Worm (Caenorhabditis elegans) whole organism, late embryonic: ENCODE measurements around the gene T25B9.9.

ENCODE experiments used
- C08G9.2 ChIP-seq: sonication (generic microtip); optimal IDR thresholded peaks from 2 replicates; lab custom pipeline; 2016; ENCODE audit warnings: mild to moderate bottlenecking, missing genetic modification characterization, moderate library complexity, missing compliant biosample characterization
- C38D4.7 ChIP-seq: fragments of 200-800 bp; sonication (Bioruptor generic); optimal IDR thresholded peaks from 2 replicates; lab custom pipeline; 2018; ENCODE audit warnings: mild to moderate bottlenecking, missing genetic modification characterization, moderate library complexity, missing compliant biosample characterization
- ceh-18 ChIP-seq: sonication (generic microtip); optimal IDR thresholded peaks from 2 replicates; lab custom pipeline; 2016; ENCODE audit warnings: missing genetic modification characterization, missing compliant biosample characterization
- ceh-19 ChIP-seq: fragments of 200-800 bp; sonication (Bioruptor generic); optimal IDR thresholded peaks from 2 replicates; lab custom pipeline; 2018; ENCODE audit warnings: mild to moderate bottlenecking, missing genetic modification characterization, missing compliant biosample characterization
- ceh-2 ChIP-seq: sonication (generic microtip); optimal IDR thresholded peaks from 2 replicates; lab custom pipeline; 2016; ENCODE audit warnings: missing genotype, missing genetic modification characterization, missing compliant biosample characterization
- ceh-30 ChIP-seq: fragments of 150-350 bp; optimal IDR thresholded peaks from 2 replicates; lab custom pipeline; 2014; ENCODE audit warnings: missing biosample characterization, missing genetic modification characterization
- ceh-34 ChIP-seq: sonication (generic microtip); optimal IDR thresholded peaks from 2 replicates; lab custom pipeline; 2016; ENCODE audit warnings: mild to moderate bottlenecking, missing genetic modification characterization, missing compliant biosample characterization
- ceh-48 ChIP-seq: sonication (generic microtip); optimal IDR thresholded peaks from 2 replicates; lab custom pipeline; 2016; ENCODE audit warnings: missing genetic modification characterization, inconsistent platforms, missing compliant biosample characterization
- che-1 ChIP-seq: sonication (generic microtip); optimal IDR thresholded peaks from 2 replicates; lab custom pipeline; 2016; ENCODE audit warnings: mild to moderate bottlenecking, missing genetic modification characterization, missing compliant biosample characterization
- dmd-4 ChIP-seq: sonication (generic microtip); optimal IDR thresholded peaks from 2 replicates; lab custom pipeline; 2016; ENCODE audit warnings: borderline replicate concordance, missing genetic modification characterization, missing compliant biosample characterization
- dve-1 ChIP-seq: sonication (generic microtip); optimal IDR thresholded peaks from 2 replicates; lab custom pipeline; 2017; ENCODE audit warnings: antibody characterized with exemption, mild to moderate bottlenecking, missing genetic modification characterization, missing compliant biosample characterization
- elt-4 ChIP-seq: sonication (generic microtip); optimal IDR thresholded peaks from 2 replicates; lab custom pipeline; 2016; ENCODE audit warnings: missing genetic modification characterization, missing compliant biosample characterization
- fax-1 ChIP-seq: sonication (generic microtip); optimal IDR thresholded peaks from 2 replicates; lab custom pipeline; 2016; ENCODE audit warnings: missing genotype, missing genetic modification characterization, missing compliant biosample characterization
- hlh-13 ChIP-seq: fragments of 200-800 bp; sonication (Bioruptor generic); optimal IDR thresholded peaks from 2 replicates; lab custom pipeline; 2018; ENCODE audit warnings: mild to moderate bottlenecking, missing genetic modification characterization, missing compliant biosample characterization
- hlh-30 ChIP-seq: sonication (generic microtip); optimal IDR thresholded peaks from 2 replicates; lab custom pipeline; 2017; ENCODE audit warnings: antibody characterized with exemption, missing genetic modification characterization, missing compliant biosample characterization; ENCODE audit not compliant: insufficient read depth
- hlh-6 ChIP-seq: sonication (generic microtip); optimal IDR thresholded peaks from 2 replicates; lab custom pipeline; 2016; ENCODE audit warnings: missing genotype, missing genetic modification characterization, missing compliant biosample characterization
- lim-6 ChIP-seq: sonication (generic microtip); optimal IDR thresholded peaks from 2 replicates; lab custom pipeline; 2016; ENCODE audit warnings: missing genetic modification characterization, missing compliant biosample characterization
- madf-2 ChIP-seq: sonication (generic microtip); optimal IDR thresholded peaks from 2 replicates; lab custom pipeline; 2017; ENCODE audit warnings: missing genetic modification characterization, missing compliant biosample characterization
- mec-3 ChIP-seq: sonication (generic microtip); optimal IDR thresholded peaks from 2 replicates; lab custom pipeline; 2016; ENCODE audit warnings: borderline replicate concordance, missing genetic modification characterization, missing compliant biosample characterization
- nfya-1 ChIP-seq: sonication (generic microtip); optimal IDR thresholded peaks from 2 replicates; lab custom pipeline; 2017; ENCODE audit warnings: missing genetic modification characterization, mild to moderate bottlenecking, missing compliant biosample characterization, antibody characterized with exemption, moderate library complexity
- nhr-11 ChIP-seq: fragments of 150-350 bp; optimal IDR thresholded peaks from 2 replicates; lab custom pipeline; 2014; ENCODE audit warnings: missing biosample characterization, missing genetic modification characterization
- nhr-232 ChIP-seq: sonication (generic microtip); optimal IDR thresholded peaks from 2 replicates; lab custom pipeline; 2016; ENCODE audit warnings: missing genetic modification characterization, missing compliant biosample characterization
- npax-4 ChIP-seq: sonication (generic microtip); optimal IDR thresholded peaks from 2 replicates; lab custom pipeline; 2016; ENCODE audit warnings: missing genetic modification characterization, missing compliant biosample characterization
- pat-9 ChIP-seq: fragments of 200-800 bp; sonication (Bioruptor generic); optimal IDR thresholded peaks from 2 replicates; lab custom pipeline; 2018; ENCODE audit warnings: mild to moderate bottlenecking, missing genetic modification characterization, moderate library complexity, missing compliant biosample characterization
- pax-1 ChIP-seq: fragments of 150-350 bp; optimal IDR thresholded peaks from 2 replicates; lab custom pipeline; 2014; ENCODE audit warnings: missing biosample characterization, missing genetic modification characterization
- pros-1 ChIP-seq: fragments of 150-350 bp; optimal IDR thresholded peaks from 2 replicates; lab custom pipeline; 2014; ENCODE audit warnings: missing biosample characterization, missing genetic modification reagents, missing genetic modification characterization
- ref-2 ChIP-seq: sonication (generic microtip); optimal IDR thresholded peaks from 2 replicates; lab custom pipeline; 2016; ENCODE audit warnings: missing genetic modification characterization, missing compliant biosample characterization
- rnt-1 ChIP-seq: sonication (generic microtip); optimal IDR thresholded peaks from 2 replicates; lab custom pipeline; 2016; ENCODE audit warnings: missing genetic modification characterization, missing compliant biosample characterization
- sdc-2 ChIP-seq: sonication (generic microtip); optimal IDR thresholded peaks from 2 replicates; lab custom pipeline; 2016; ENCODE audit warnings: missing genotype, missing genetic modification characterization, missing compliant biosample characterization
- syd-9 ChIP-seq: sonication (generic microtip); optimal IDR thresholded peaks from 2 replicates; lab custom pipeline; 2016; ENCODE audit warnings: mild to moderate bottlenecking, missing genetic modification characterization, moderate library complexity, missing compliant biosample characterization
- tbx-2 ChIP-seq: sonication (generic microtip); optimal IDR thresholded peaks from 2 replicates; lab custom pipeline; 2016; ENCODE audit warnings: missing genetic modification characterization, missing compliant biosample characterization
- tbx-7 ChIP-seq: sonication (generic microtip); optimal IDR thresholded peaks from 2 replicates; lab custom pipeline; 2016; ENCODE audit warnings: missing genotype, missing genetic modification characterization, missing compliant biosample characterization
- unc-3 ChIP-seq, 2 experiments: fragments of 200-800 bp in 1 of 2; sonication (Bioruptor generic) in 1 of 2; sonication (generic microtip) in 1 of 2; conservative IDR thresholded peaks in 1 of 2; optimal IDR thresholded peaks in 1 of 2; 2 replicates each; pipeline versions ENCODE4 v1.3.6 to Lab custom; 2016 to 2022; ENCODE audit warnings: missing compliant biosample characterization in 2 of 2, missing genetic modification characterization in 2 of 2, missing genetic modification reagents in 1 of 2
- unc-42 ChIP-seq: sonication (generic microtip); optimal IDR thresholded peaks from 2 replicates; lab custom pipeline; 2016; ENCODE audit warnings: missing genotype, missing genetic modification characterization, missing compliant biosample characterization
- unc-86 ChIP-seq: sonication (generic microtip); optimal IDR thresholded peaks from 2 replicates; lab custom pipeline; 2016; ENCODE audit warnings: missing genetic modification characterization, missing compliant biosample characterization

The T25B9.9 gene

DNA sequence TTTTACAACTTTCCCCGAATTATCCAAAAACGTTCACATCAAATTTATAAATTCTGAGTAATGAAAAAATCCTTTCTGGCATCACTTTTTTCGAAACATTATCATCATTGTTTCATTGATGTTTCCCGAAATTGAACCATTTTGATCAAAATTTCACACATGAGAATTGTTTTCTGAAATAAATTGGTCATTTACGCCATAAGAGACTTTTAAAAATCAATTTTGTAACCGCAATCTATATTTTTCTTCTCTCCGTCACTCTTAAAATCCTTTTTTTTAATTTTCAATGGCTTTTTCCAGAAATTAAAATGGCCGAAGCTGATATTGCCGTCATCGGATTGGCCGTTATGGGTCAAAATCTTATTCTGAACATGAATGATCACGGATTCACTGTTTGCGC, at the start of gene T25B9.9:
TSS of gene T25B9.9 (plus strand) at position 301 of the 400 bp plus-strand sequence.
- no peak for TF ChIP-seq madf-2 (tag; lab: Kevin White, UChicago)
- no peak for TF ChIP-seq che-1 (tag; lab: Kevin White, UChicago)
- TF ChIP-seq nhr-232 (tag; lab: Kevin White, UChicago) = no peak
- TF ChIP-seq hlh-13 (GFP tag; lab: Kevin White, UChicago) = no peak
- no peak for TF ChIP-seq ref-2 (tag; lab: Kevin White, UChicago)
- no peak for TF ChIP-seq C08G9.2 (tag; lab: Kevin White, UChicago)
- TF ChIP-seq tbx-2 (tag; lab: Kevin White, UChicago) = no peak
- TF ChIP-seq unc-3 (GFP tag; conservative IDR thresholded peaks at IDR 0.05; lab: Robert Waterston, UW) = no peak
- no peak for TF ChIP-seq unc-3 (tag; optimal IDR thresholded peaks at IDR 0.05; lab: Kevin White, UChicago)
- TF ChIP-seq ceh-19 (GFP tag; lab: Kevin White, UChicago) = no peak
- TF ChIP-seq rnt-1 (tag; lab: Kevin White, UChicago) = no peak
- TF ChIP-seq fax-1 = no peak
- TF ChIP-seq elt-4 (tag; lab: Kevin White, UChicago) = no peak
- TF ChIP-seq, all 69 proteins: peak for 0

- no peak for TF ChIP-seq nhr-11 (tag; lab: Kevin White, UChicago)
- no peak for TF ChIP-seq che-1 (tag; lab: Kevin White, UChicago)
- no peak for TF ChIP-seq madf-2 (tag; lab: Kevin White, UChicago)
- TF ChIP-seq dve-1 = no peak
- no peak for TF ChIP-seq hlh-30
- TF ChIP-seq tbx-7 (tag; lab: Kevin White, UChicago) = no peak
- TF ChIP-seq hlh-6 (tag; lab: Kevin White, UChicago) = no peak
- TF ChIP-seq unc-86 (tag; lab: Kevin White, UChicago) = no peak
- TF ChIP-seq npax-4 = no peak
- no peak for TF ChIP-seq ceh-48 (tag; lab: Kevin White, UChicago)
- TF ChIP-seq pat-9 (tag; lab: Kevin White, UChicago) = no peak
- no peak for TF ChIP-seq ceh-19 (GFP tag; lab: Kevin White, UChicago)
- TF ChIP-seq mec-3 (tag; lab: Kevin White, UChicago) = no peak
- TF ChIP-seq sdc-2 (tag; lab: Kevin White, UChicago) = no peak
- TF ChIP-seq ceh-2 (tag; lab: Kevin White, UChicago) = no peak
- TF ChIP-seq fax-1 = no peak
- no peak for TF ChIP-seq ref-2 (tag; lab: Kevin White, UChicago)
- TF ChIP-seq lim-6 (tag; lab: Kevin White, UChicago) = no peak
Measured at ce11 chrIV:10727734-10728133, 41.7 kb upstream of the T25B9.9 start, which contains the start of gene ZC168.2. TSS of gene ZC168.2 (plus strand) at chrIV:10728034.

ce11 chrIV:10734527-10735436, 34.7 kb upstream of the T25B9.9 start, which contains the start of the genes orc-5 and cyb-1:
TSS of gene orc-5 (minus strand) at chrIV:10734588.
TSS of gene cyb-1 (plus strand) at chrIV:10735216.
- no peak for TF ChIP-seq ceh-30 (tag; lab: Kevin White, UChicago)
- TF ChIP-seq hlh-6 (tag; lab: Kevin White, UChicago) = no peak
- no peak for TF ChIP-seq ceh-34 (tag; lab: Kevin White, UChicago)
- peak; percentile 62 for TF ChIP-seq hlh-30
- TF ChIP-seq dmd-4 (tag; lab: Kevin White, UChicago) = no peak
- TF ChIP-seq nfya-1 = peak; percentile 44
- peak; percentile 66 for TF ChIP-seq ceh-48 (tag; lab: Kevin White, UChicago)
- peak; percentile 58 for TF ChIP-seq pax-1 (tag; lab: Kevin White, UChicago)
- TF ChIP-seq C38D4.7 (GFP tag; lab: Kevin White, UChicago) = no peak
- TF ChIP-seq dve-1 = peak; percentile 3
- TF ChIP-seq pros-1 (tag; lab: Kevin White, UChicago) = no peak
- TF ChIP-seq ceh-18 (tag; lab: Kevin White, UChicago) = no peak
- TF ChIP-seq unc-42 (tag; lab: Kevin White, UChicago) = peak; percentile 23
- no peak for TF ChIP-seq syd-9 (tag; lab: Kevin White, UChicago)
- TF ChIP-seq, all 69 proteins: peak for 6
